Worm (Caenorhabditis elegans) whole organism, L4 larva: ENCODE results near the gene cld-1.

ENCODE experiments used
- nhr-10 ChIP-seq: fragments of 150-350 bp; optimal IDR thresholded peaks from 2 replicates; lab custom pipeline; 2014; ENCODE audit warnings: missing biosample characterization, missing genetic modification characterization
- nhr-77 ChIP-seq: fragments of 150-350 bp; optimal IDR thresholded peaks from 2 replicates; lab custom pipeline; 2014; ENCODE audit warnings: missing biosample characterization, missing genetic modification characterization
- pqm-1 ChIP-seq: sonication (generic microtip); optimal IDR thresholded peaks from 2 replicates; lab custom pipeline; 2017; ENCODE audit warnings: missing biosample characterization, missing genetic modification characterization
- snpc-4 ChIP-seq: fragments of 150-350 bp; optimal IDR thresholded peaks from 2 replicates; lab custom pipeline; 2014; ENCODE audit warnings: missing biosample characterization, missing genetic modification characterization
- unc-130 ChIP-seq: sonication (generic microtip); optimal IDR thresholded peaks from 2 replicates; lab custom pipeline; 2016; ENCODE audit warnings: missing genetic modification reagents, missing genetic modification characterization, missing compliant biosample characterization
- unc-39 ChIP-seq: sonication (generic microtip); optimal IDR thresholded peaks from 2 replicates; lab custom pipeline; 2017; ENCODE audit warnings: missing biosample characterization, missing genetic modification characterization
- zag-1 ChIP-seq: fragments of 150-350 bp; optimal IDR thresholded peaks from 2 replicates; lab custom pipeline; 2014; ENCODE audit warnings: missing biosample characterization, missing genetic modification characterization
- ztf-11 ChIP-seq: fragments of 150-350 bp; optimal IDR thresholded peaks from 2 replicates; lab custom pipeline; 2014; ENCODE audit warnings: missing biosample characterization, missing genetic modification characterization

ce11 chrIV:12962564-12962963 lies 26.5 kb upstream of the cld-1 start, which contains the start of gene F55G11.8:
- TF ChIP-seq ztf-11 (tag; lab: Kevin White, UChicago), result no peak
- TF ChIP-seq nhr-77, result no peak
- no peak for TF ChIP-seq zag-1 (tag; lab: Kevin White, UChicago)
- TF ChIP-seq nhr-10, result no peak
- TF ChIP-seq unc-39, result no peak
- no peak for TF ChIP-seq unc-130 (GFP tag; lab: Kevin White, UChicago)
- TF ChIP-seq snpc-4, result no peak
- peak; percentile 84 for TF ChIP-seq pqm-1 (tag; lab: Kevin White, UChicago)
